Worm (Caenorhabditis elegans): Measurements from ENCODE around the gene htz-1.

The htz-1 gene

ce11 chrIV:4470885-4471772, 25.1 kb downstream of the htz-1 start (continued):
- peak; percentile 79 for TF ChIP-seq chd-7 (tag; optimal IDR thresholded peaks at IDR 0.05)
- 0 out of 2 replicates have a peak, but pooled peaks have one; percentile 34 for TF ChIP-seq aptf-3 (GFP tag; IDR thresholded peaks at IDR 0.05)
- TF ChIP-seq ceh-27 (GFP tag; optimal IDR thresholded peaks at IDR 0.05): no peak
- peak; percentile 20 for TF ChIP-seq tbp1 (GFP tag; optimal IDR thresholded peaks at IDR 0.05)
- TF ChIP-seq rcor-1 (GFP tag; IDR thresholded peaks at IDR 0.05): no peak
- peak; percentile 50 for TF ChIP-seq F33H1.4 (GFP tag; IDR thresholded peaks at IDR 0.05)
- peak; percentile 10 for TF ChIP-seq F23B12.7 (tag; optimal IDR thresholded peaks at IDR 0.05; ENCODE audit: insufficient read depth)
- no peak for TF ChIP-seq ztf-25 (GFP tag; IDR thresholded peaks at IDR 0.05)
- no peak for TF ChIP-seq Y67H2A.10 (GFP tag; conservative IDR thresholded peaks at IDR 0.05)
- TF ChIP-seq somi-1 (GFP tag; optimal IDR thresholded peaks at IDR 0.05): no peak
- no peak for TF ChIP-seq sdz-38 (tag; optimal IDR thresholded peaks at IDR 0.05)
- no peak for TF ChIP-seq lin-26 (GFP tag; IDR thresholded peaks at IDR 0.05)
- TF ChIP-seq lir-1 (GFP tag; conservative IDR thresholded peaks at IDR 0.05): peak; percentile 38; the same call in 1 of the 2 replicates
- TF ChIP-seq F57A8.1 (GFP tag; optimal IDR thresholded peaks at IDR 0.05): no peak
- no peak for TF ChIP-seq tbx-9 (tag; optimal IDR thresholded peaks at IDR 0.05; ENCODE audit: borderline replicate concordance)
- TF ChIP-seq mcd-1 (GFP tag; IDR thresholded peaks at IDR 0.05): peak; percentile 58
- peak; percentile 55; the same call in 1 of the 2 replicates for TF ChIP-seq K11D2.4 (GFP tag; IDR thresholded peaks at IDR 0.05)
- TF ChIP-seq dpl-1 (GFP tag; optimal IDR thresholded peaks at IDR 0.05): peak; percentile 4
- TF ChIP-seq K12H6.12 (tag; optimal IDR thresholded peaks at IDR 0.05): no peak
- no peak for TF ChIP-seq ccch-3 (GFP tag; optimal IDR thresholded peaks at IDR 0.05)
- no peak for TF ChIP-seq repo-1 (tag; optimal IDR thresholded peaks at IDR 0.05)
- TF ChIP-seq B0019.2 (GFP tag; conservative IDR thresholded peaks at IDR 0.05): no peak
- peak; percentile 65; the same call in 1 of the 2 replicates for TF ChIP-seq egl-44 (GFP tag; IDR thresholded peaks at IDR 0.05)
- TF ChIP-seq sea-2 (GFP tag; IDR thresholded peaks at IDR 0.05): no peak
- TF ChIP-seq Y53G8AR.9 (GFP tag; conservative IDR thresholded peaks at IDR 0.05): no peak
- no peak for TF ChIP-seq athp-1 (tag; optimal IDR thresholded peaks at IDR 0.05)
- no peak for TF ChIP-seq tlf-1 (GFP tag; optimal IDR thresholded peaks at IDR 0.05)
- TF ChIP-seq ceh-58 (GFP tag; IDR thresholded peaks at IDR 0.05): 0 out of 2 replicates have a peak, but pooled peaks have one; percentile 5
- no peak for TF ChIP-seq madf-8 (GFP tag; conservative IDR thresholded peaks at IDR 0.05)
- TF ChIP-seq let-607 (tag; optimal IDR thresholded peaks at IDR 0.05): no peak
- no peak for TF ChIP-seq lag-1 (GFP tag; IDR thresholded peaks at IDR 0.05)
- no peak for TF ChIP-seq nhr-120 (GFP tag; IDR thresholded peaks at IDR 0.05)
- TF ChIP-seq attf-6 (GFP tag; IDR thresholded peaks at IDR 0.05): no peak
- TF ChIP-seq ceh-91 (GFP tag; IDR thresholded peaks at IDR 0.05): 0 out of 2 replicates have a peak, but pooled peaks have one; percentile 22
- peak; percentile 18; the same call in 1 of the 2 replicates for TF ChIP-seq dox-1 (GFP tag; IDR thresholded peaks at IDR 0.05)
- TF ChIP-seq hmg-1.2 (GFP tag; IDR thresholded peaks at IDR 0.05): peak; percentile 81
- TF ChIP-seq C17E4.6 (GFP tag; IDR thresholded peaks at IDR 0.05): no peak
- TF ChIP-seq pbrm-1 (GFP tag; IDR thresholded peaks at IDR 0.05): peak; percentile 72; the same call in 1 of the 2 replicates
- no peak for TF ChIP-seq nfya-1 (tag; optimal IDR thresholded peaks at IDR 0.05; ENCODE audit: borderline replicate concordance, insufficient read depth)
- no peak for TF ChIP-seq egl-18 (GFP tag; IDR thresholded peaks at IDR 0.05)
- no peak for TF ChIP-seq cebp-1 (GFP tag; IDR thresholded peaks at IDR 0.05)
- TF ChIP-seq cebp-1 (tag; optimal IDR thresholded peaks at IDR 0.05): peak; percentile 38
- TF ChIP-seq mxl-1 (tag; optimal IDR thresholded peaks at IDR 0.05): no peak
- TF ChIP-seq madf-6 (GFP tag; IDR thresholded peaks at IDR 0.05): peak; percentile 53; the same call in 1 of the 2 replicates
- no peak for TF ChIP-seq ztf-6 (GFP tag; IDR thresholded peaks at IDR 0.05)
- TF ChIP-seq C06A6.2 (GFP tag; conservative IDR thresholded peaks at IDR 0.05): no peak
- TF ChIP-seq Y79H2A.3 (GFP tag; conservative IDR thresholded peaks at IDR 0.05): no peak
